Worm (Caenorhabditis elegans) whole organism, L1 larva: ENCODE results near the gene glct-6.

ENCODE experiments used
- C04F5.9 ChIP-seq: sonication (generic microtip); optimal IDR thresholded peaks from 2 replicates; lab custom pipeline; 2016; ENCODE audit warnings: missing genetic modification characterization, missing compliant biosample characterization
- C16A3.4 ChIP-seq: fragments of 150-350 bp; optimal IDR thresholded peaks from 2 replicates; lab custom pipeline; 2014; ENCODE audit warnings: missing biosample characterization, missing genetic modification characterization
- Y116A8C.19 ChIP-seq: sonication (generic microtip); optimal IDR thresholded peaks from 2 replicates; lab custom pipeline; 2016; ENCODE audit warnings: missing compliant biosample characterization, missing genetic modification characterization, borderline replicate concordance
- aha-1 ChIP-seq: fragments of 150-350 bp; optimal IDR thresholded peaks from 2 replicates; lab custom pipeline; 2014; ENCODE audit warnings: missing biosample characterization, missing genetic modification characterization
- aly-2 ChIP-seq: fragments of 150-350 bp; optimal IDR thresholded peaks from 2 replicates; lab custom pipeline; 2014; ENCODE audit warnings: missing biosample characterization, missing genetic modification characterization
- ama-1 ChIP-seq: fragments of 150-350 bp; optimal IDR thresholded peaks from 2 replicates; lab custom pipeline; 2014
- blmp-1 ChIP-seq: fragments of 150-350 bp; optimal IDR thresholded peaks from 2 replicates; lab custom pipeline; 2014; ENCODE audit warnings: missing biosample characterization, missing genetic modification characterization
- ceh-63 ChIP-seq: fragments of 200-800 bp; sonication (Bioruptor generic); optimal IDR thresholded peaks from 2 replicates; lab custom pipeline; 2018; ENCODE audit warnings: mild to moderate bottlenecking, missing genetic modification characterization, missing compliant biosample characterization
- ceh-82 ChIP-seq, 3 experiments: fragments of 150-350 bp in 1 of 3; sonication (generic microtip) in 2 of 3; optimal IDR thresholded peaks; 2 replicates each; lab custom pipeline; 2014 to 2017; ENCODE audit warnings: missing biosample characterization in 3 of 3, missing genetic modification characterization in 3 of 3
- ceh-90 ChIP-seq: sonication (generic microtip); optimal IDR thresholded peaks from 2 replicates; lab custom pipeline; 2016; ENCODE audit warnings: missing genetic modification characterization, missing compliant biosample characterization
- ces-1 ChIP-seq: fragments of 150-350 bp; optimal IDR thresholded peaks from 2 replicates; lab custom pipeline; 2014; ENCODE audit warnings: missing biosample characterization, missing genetic modification reagents, missing genetic modification characterization
- efl-1 ChIP-seq, 4 experiments: fragments of 150-350 bp; optimal IDR thresholded peaks in 3 of 4; peaks in 1 of 4; 1 replicate in 1 of 4; 2 replicates in 3 of 4; lab custom pipeline; 2014; ENCODE audit warnings: missing biosample characterization in 2 of 4, missing genetic modification characterization in 2 of 4, missing genetic modification reagents in 2 of 4
- efl-3 ChIP-seq: fragments of 200-800 bp; sonication (Bioruptor generic); optimal IDR thresholded peaks from 2 replicates; lab custom pipeline; 2018; ENCODE audit warnings: mild to moderate bottlenecking, missing genetic modification characterization, missing compliant biosample characterization
- egl-13 ChIP-seq: sonication (generic microtip); optimal IDR thresholded peaks from 2 replicates; lab custom pipeline; 2016; ENCODE audit warnings: missing genotype, missing genetic modification reagents, missing genetic modification characterization, missing compliant biosample characterization
- elt-2 ChIP-seq: sonication (generic microtip); optimal IDR thresholded peaks from 2 replicates; lab custom pipeline; 2016; ENCODE audit warnings: missing genetic modification characterization, mild to moderate bottlenecking, inconsistent platforms, missing compliant biosample characterization, missing genetic modification reagents
- ets-5 ChIP-seq: fragments of 200-800 bp; sonication (Bioruptor generic); IDR thresholded peaks from 2 replicates; pipeline ENCODE4 v1.3.6; 2022; ENCODE audit warnings: missing genetic modification characterization, missing compliant biosample characterization
- fkh-8 ChIP-seq: sonication (generic microtip); optimal IDR thresholded peaks from 2 replicates; lab custom pipeline; 2016; ENCODE audit warnings: mild to moderate bottlenecking, missing genetic modification characterization, missing compliant biosample characterization
- fos-1 ChIP-seq: fragments of 150-350 bp; optimal IDR thresholded peaks from 2 replicates; lab custom pipeline; 2014; ENCODE audit warnings: missing biosample characterization, missing genetic modification characterization
- grh-1 ChIP-seq: fragments of 200-800 bp; sonication (Bioruptor generic); IDR thresholded peaks from 2 replicates; pipeline ENCODE4 v1.3.6; 2022; ENCODE audit warnings: missing genetic modification reagents, missing genetic modification characterization, missing compliant biosample characterization
- hlh-4 ChIP-seq: sonication (generic microtip); optimal IDR thresholded peaks from 2 replicates; lab custom pipeline; 2016; ENCODE audit warnings: mild to moderate bottlenecking, missing genetic modification characterization, missing compliant biosample characterization
- irx-1 ChIP-seq: sonication (generic microtip); optimal IDR thresholded peaks from 2 replicates; lab custom pipeline; 2016; ENCODE audit warnings: missing genetic modification characterization, missing compliant biosample characterization
- lin-14 ChIP-seq: fragments of 200-800 bp; sonication (Bioruptor generic); optimal IDR thresholded peaks from 2 replicates; lab custom pipeline; 2018; ENCODE audit warnings: mild to moderate bottlenecking, missing genetic modification characterization, moderate library complexity, missing compliant biosample characterization
- lin-15B ChIP-seq: fragments of 150-350 bp; sonication (generic microtip); optimal IDR thresholded peaks from 3 replicates; lab custom pipeline; 2014; ENCODE audit warnings: missing biosample characterization, missing genetic modification characterization
- lir-3 ChIP-seq: sonication (generic microtip); optimal IDR thresholded peaks from 2 replicates; lab custom pipeline; 2016; ENCODE audit warnings: mild to moderate bottlenecking, missing genetic modification characterization, moderate library complexity, missing compliant biosample characterization; ENCODE audit not compliant: poor library complexity
- lsy-2 ChIP-seq, 2 experiments: fragments of 150-350 bp; optimal IDR thresholded peaks; 2 replicates each; lab custom pipeline; 2014; ENCODE audit warnings: missing biosample characterization in 2 of 2, missing genetic modification characterization in 2 of 2
- mab-9 ChIP-seq: fragments of 200-800 bp; sonication (Bioruptor generic); IDR thresholded peaks from 2 replicates; pipeline ENCODE4 v1.3.6; 2022; ENCODE audit warnings: missing genetic modification reagents, missing genetic modification characterization, missing compliant biosample characterization
- mef-2 ChIP-seq: fragments of 150-350 bp; optimal IDR thresholded peaks from 2 replicates; lab custom pipeline; 2014; ENCODE audit warnings: missing biosample characterization, missing genetic modification characterization
- mep-1 ChIP-seq: fragments of 150-350 bp; optimal IDR thresholded peaks from 2 replicates; lab custom pipeline; 2014; ENCODE audit warnings: missing biosample characterization, missing genetic modification characterization
- nhr-19 ChIP-seq: fragments of 200-800 bp; sonication (Bioruptor generic); conservative IDR thresholded peaks from 2 replicates; pipeline ENCODE4 v1.3.6; 2022; ENCODE audit warnings: missing genetic modification characterization, missing compliant biosample characterization
- nhr-20 ChIP-seq: sonication (generic microtip); optimal IDR thresholded peaks from 2 replicates; lab custom pipeline; 2016; ENCODE audit warnings: mild to moderate bottlenecking, missing genetic modification characterization, missing compliant biosample characterization
- nhr-237 ChIP-seq: fragments of 150-350 bp; optimal IDR thresholded peaks from 2 replicates; lab custom pipeline; 2014; ENCODE audit warnings: missing biosample characterization, missing genetic modification characterization
- nhr-28 ChIP-seq: fragments of 150-350 bp; optimal IDR thresholded peaks from 2 replicates; lab custom pipeline; 2014; ENCODE audit warnings: missing biosample characterization, missing genetic modification characterization
- nhr-47 ChIP-seq: sonication (generic microtip); optimal IDR thresholded peaks from 2 replicates; lab custom pipeline; 2016; ENCODE audit warnings: mild to moderate bottlenecking, missing genetic modification characterization, moderate library complexity, missing compliant biosample characterization
- nhr-77 ChIP-seq: fragments of 150-350 bp; optimal IDR thresholded peaks from 2 replicates; lab custom pipeline; 2014; ENCODE audit warnings: missing biosample characterization, missing genetic modification characterization
- nhr-84 ChIP-seq: sonication (generic microtip); optimal IDR thresholded peaks from 2 replicates; lab custom pipeline; 2017; ENCODE audit warnings: missing biosample characterization, missing genetic modification characterization
- nhr-85 ChIP-seq: sonication (generic microtip); peaks from one replicate; lab custom pipeline; 2016; ENCODE audit warnings: missing genetic modification characterization, inconsistent platforms, missing compliant biosample characterization
- nhr-90 ChIP-seq: sonication (generic microtip); optimal IDR thresholded peaks from 2 replicates; lab custom pipeline; 2016; ENCODE audit warnings: mild to moderate bottlenecking, missing genetic modification characterization, missing compliant biosample characterization; ENCODE audit not compliant: poor library complexity
- pax-3 ChIP-seq: fragments of 200-800 bp; sonication (Bioruptor generic); optimal IDR thresholded peaks from 2 replicates; lab custom pipeline; 2018; ENCODE audit warnings: mild to moderate bottlenecking, missing genetic modification characterization, moderate library complexity, missing compliant biosample characterization
- pqm-1 ChIP-seq: sonication (generic microtip); optimal IDR thresholded peaks from 3 replicates; lab custom pipeline; 2017; ENCODE audit warnings: missing biosample characterization, missing genetic modification characterization
- skn-1 ChIP-seq: fragments of 150-350 bp; optimal IDR thresholded peaks from 2 replicates; lab custom pipeline; 2014; ENCODE audit warnings: missing biosample characterization, missing genetic modification characterization
- snpc-4 ChIP-seq: fragments of 150-350 bp; optimal IDR thresholded peaks from 2 replicates; lab custom pipeline; 2014; ENCODE audit warnings: missing biosample characterization, missing genetic modification characterization
- snu-23 ChIP-seq: sonication (generic microtip); optimal IDR thresholded peaks from 2 replicates; lab custom pipeline; 2016; ENCODE audit warnings: missing genetic modification characterization, missing compliant biosample characterization
- sox-4 ChIP-seq: sonication (generic microtip); optimal IDR thresholded peaks from 2 replicates; lab custom pipeline; 2016; ENCODE audit warnings: missing genetic modification characterization, missing compliant biosample characterization
- sptf-1 ChIP-seq: fragments of 150-350 bp; optimal IDR thresholded peaks from 2 replicates; lab custom pipeline; 2014; ENCODE audit warnings: missing biosample characterization, missing genetic modification characterization
- sup-37 ChIP-seq: fragments of 200-800 bp; sonication (Bioruptor generic); optimal IDR thresholded peaks from 2 replicates; lab custom pipeline; 2018; ENCODE audit warnings: mild to moderate bottlenecking, missing genetic modification characterization, missing compliant biosample characterization
- tbx-2 ChIP-seq: sonication (generic microtip); optimal IDR thresholded peaks from 2 replicates; lab custom pipeline; 2016; ENCODE audit warnings: missing genetic modification characterization, missing compliant biosample characterization
- tlp-1 ChIP-seq: fragments of 150-350 bp; optimal IDR thresholded peaks from 2 replicates; lab custom pipeline; 2014; ENCODE audit warnings: missing biosample characterization, missing genetic modification characterization
- unc-62 ChIP-seq: fragments of 150-350 bp; optimal IDR thresholded peaks from 2 replicates; lab custom pipeline; 2014; ENCODE audit warnings: missing biosample characterization, missing genetic modification reagents, missing genetic modification characterization
- unc-86 ChIP-seq: sonication (generic microtip); optimal IDR thresholded peaks from 2 replicates; lab custom pipeline; 2016; ENCODE audit warnings: missing genetic modification characterization, missing compliant biosample characterization
- unc-98 ChIP-seq: fragments of 200-800 bp; sonication (Bioruptor generic); IDR thresholded peaks from 2 replicates; pipeline ENCODE4 v1.3.6; 2022; ENCODE audit warnings: missing genetic modification characterization, missing compliant biosample characterization
- vab-15 ChIP-seq: sonication (generic microtip); optimal IDR thresholded peaks from 2 replicates; lab custom pipeline; 2017; ENCODE audit warnings: missing genotype, mild to moderate bottlenecking, missing genetic modification characterization, missing compliant biosample characterization
- zag-1 ChIP-seq: fragments of 150-350 bp; optimal IDR thresholded peaks from 2 replicates; lab custom pipeline; 2014; ENCODE audit warnings: missing biosample characterization, missing genetic modification characterization
- zip-4 ChIP-seq: fragments of 200-800 bp; sonication (Bioruptor generic); optimal IDR thresholded peaks from 2 replicates; lab custom pipeline; 2018; ENCODE audit warnings: mild to moderate bottlenecking, missing genetic modification characterization, moderate library complexity, missing compliant biosample characterization
- ztf-11 ChIP-seq, 2 experiments: sonication (generic microtip); optimal IDR thresholded peaks; 2 replicates each; lab custom pipeline; 2016 to 2017; ENCODE audit warnings: missing genetic modification characterization in 2 of 2, missing biosample characterization in 1 of 2, missing compliant biosample characterization in 1 of 2

The glct-6 gene

ce11 chrIV:3742426-3742839 is 41.6 kb upstream of the glct-6 start (continued):
- TF ChIP-seq hlh-4 (tag; lab: Kevin White, UChicago) = no peak
- TF ChIP-seq nhr-19 (GFP tag; lab: Robert Waterston, UW) = peak; percentile 84
- TF ChIP-seq nhr-77 (tag; lab: Kevin White, UChicago) = peak; percentile 80
- peak; percentile 80 for TF ChIP-seq nhr-237
- peak; percentile 94 for TF ChIP-seq snu-23 (GFP tag; lab: Kevin White, UChicago)
- peak; percentile 57 for TF ChIP-seq lir-3 (tag; lab: Kevin White, UChicago)
- peak; percentile 41 for TF ChIP-seq elt-2 (tag; lab: Kevin White, UChicago)
- TF ChIP-seq unc-62 (GFP tag; lab: Kevin White, UChicago) = no peak
- peak; percentile 89 for TF ChIP-seq nhr-20 (tag; lab: Kevin White, UChicago)
- TF ChIP-seq unc-98 = no peak
- peak; percentile 74 for TF ChIP-seq unc-86 (tag; lab: Kevin White, UChicago)
- TF ChIP-seq nhr-85 (tag; lab: Kevin White, UChicago) = peak; percentile 97
- peak; percentile 82 for TF ChIP-seq mep-1 (tag; lab: Kevin White, UChicago)
- TF ChIP-seq ces-1 (GFP tag; lab: Kevin White, UChicago) = no peak
- peak; percentile 39 for TF ChIP-seq zip-4 (GFP tag; lab: Kevin White, UChicago)
- peak; percentile 53 for TF ChIP-seq mef-2 (tag; lab: Kevin White, UChicago)
- TF ChIP-seq ceh-90 = no peak
- peak; percentile 75 for TF ChIP-seq nhr-90 (tag; lab: Kevin White, UChicago)
- peak; percentile 57 for TF ChIP-seq aly-2 (tag; lab: Kevin White, UChicago)
- TF ChIP-seq ama-1 (lab: Kevin White, UChicago) = peak; percentile 19
- peak; percentile 39 for TF ChIP-seq aha-1 (tag; lab: Kevin White, UChicago)
- peak; percentile 86 for TF ChIP-seq nhr-47 (tag; lab: Kevin White, UChicago)
- TF ChIP-seq efl-1 (optimal IDR thresholded peaks at IDR 0.05; lab: Kevin White, UChicago) = peak; percentile 83 to 93
- peak; percentile 57 to 95 for TF ChIP-seq efl-1 (GFP tag; optimal IDR thresholded peaks at IDR 0.05 in 1 of 2; lab: Kevin White, UChicago)
- peak; percentile 73 for TF ChIP-seq irx-1 (tag; lab: Kevin White, UChicago)
- TF ChIP-seq C04F5.9 (tag; lab: Kevin White, UChicago) = no peak
- TF ChIP-seq tbx-2 (tag; lab: Kevin White, UChicago) = peak; percentile 83
- TF ChIP-seq nhr-84 = no peak
- TF ChIP-seq sox-4 (tag; lab: Kevin White, UChicago) = peak; percentile 47
- peak; percentile 17 for TF ChIP-seq pqm-1 (tag; lab: Kevin White, UChicago)
- TF ChIP-seq sup-37 = no peak
- peak; percentile 79 for TF ChIP-seq C16A3.4 (tag; lab: Kevin White, UChicago)
- peak in 1 of 2 experiments; percentile 27 for TF ChIP-seq ztf-11 (tag; optimal IDR thresholded peaks at IDR 0.05; lab: Kevin White, UChicago)
- peak; percentile 79 for TF ChIP-seq fkh-8
- peak; percentile 24 for TF ChIP-seq pax-3 (tag; lab: Kevin White, UChicago)
- TF ChIP-seq lsy-2 (tag; optimal IDR thresholded peaks at IDR 0.05; lab: Kevin White, UChicago) = peak; percentile 80 to 91
- peak; percentile 27; the same call in 1 of the 2 replicates for TF ChIP-seq grh-1 (GFP tag; lab: Robert Waterston, UW)
- TF ChIP-seq efl-3 (GFP tag; lab: Kevin White, UChicago) = no peak
- no peak for TF ChIP-seq sptf-1
- no peak for TF ChIP-seq vab-15 (tag; lab: Kevin White, UChicago)
- peak; percentile 59 to 70 (median 60) for TF ChIP-seq ceh-82 (tag; optimal IDR thresholded peaks at IDR 0.05; lab: Kevin White, UChicago)
- no peak for TF ChIP-seq ets-5 (GFP tag; lab: Robert Waterston, UW)
- TF ChIP-seq ceh-63 (GFP tag; lab: Kevin White, UChicago) = no peak
- TF ChIP-seq lin-14 = peak; percentile 98
- no peak for TF ChIP-seq tlp-1 (tag; lab: Kevin White, UChicago)
- TF ChIP-seq snpc-4 (tag; lab: Kevin White, UChicago) = peak; percentile 61
- TF ChIP-seq egl-13 = peak; percentile 52
- peak; percentile 77 for TF ChIP-seq skn-1
- no peak for TF ChIP-seq Y116A8C.19
- no peak for TF ChIP-seq zag-1
- TF ChIP-seq fos-1 (tag; lab: Kevin White, UChicago) = peak; percentile 84
- peak; percentile 88 for TF ChIP-seq blmp-1 (tag; lab: Kevin White, UChicago)
- TF ChIP-seq mab-9 (GFP tag; lab: Robert Waterston, UW) = no peak
- no peak for TF ChIP-seq nhr-28
- no peak for TF ChIP-seq lin-15B (tag; lab: Kevin White, UChicago)
